Worm (Caenorhabditis elegans): Measurements from ENCODE around the gene F35C8.5.

- TF ChIP-seq madf-10 (tag; optimal IDR thresholded peaks at IDR 0.05), result peak; percentile 56
- no peak for TF ChIP-seq mel-28 (tag; optimal IDR thresholded peaks at IDR 0.05; ENCODE audit: borderline replicate concordance)
- TF ChIP-seq ceh-40 (GFP tag; IDR thresholded peaks at IDR 0.05), result peak; percentile 79
- peak; percentile 80 for TF ChIP-seq snpc-4 (GFP tag; optimal IDR thresholded peaks at IDR 0.05)
- peak in 3 of 4 experiments; percentile 11 to 85 (median 77) for TF ChIP-seq snpc-4 (tag; optimal IDR thresholded peaks at IDR 0.05)
- no peak for TF ChIP-seq F39B2.1 (GFP tag; IDR thresholded peaks at IDR 0.05)
- peak; percentile 76 for TF ChIP-seq F23B12.7 (tag; optimal IDR thresholded peaks at IDR 0.05; ENCODE audit: insufficient read depth)
- TF ChIP-seq aptf-2 (GFP tag; conservative IDR thresholded peaks at IDR 0.05), result peak; percentile 50; the same call in 1 of the 2 replicates
- no peak for TF ChIP-seq ztf-22 (GFP tag; optimal IDR thresholded peaks at IDR 0.05)
- no peak for TF ChIP-seq fkh-3 (tag; optimal IDR thresholded peaks at IDR 0.05)
- TF ChIP-seq dpl-1 (GFP tag; optimal IDR thresholded peaks at IDR 0.05), result peak; percentile 4
- TF ChIP-seq cebp-2 (GFP tag; IDR thresholded peaks at IDR 0.05), result no peak
- TF ChIP-seq Y95B8A.8 (GFP tag; IDR thresholded peaks at IDR 0.05), result no peak
- TF ChIP-seq snpc-1.3 (tag; optimal IDR thresholded peaks at IDR 0.05; ENCODE audit: insufficient read depth), result peak; percentile 71
- TF ChIP-seq Y56A3A.18 (GFP tag; IDR thresholded peaks at IDR 0.05), result peak; percentile 65; the same call in 1 of the 2 replicates
Measured at ce11 chrX:5319214-5319838, 46.3 kb upstream of the F35C8.5 start.

Data from whole organism, young adult.